Fruit fly (Drosophila melanogaster) whole organism, embryonic: ENCODE measurements around the gene Prm.
A peak's percentile ranks its signal among the peaks of the same experiment; 100 is the strongest.

Experiments used
- Atf-2 ChIP-seq: fragments of 200-800 bp; sonication (Bioruptor generic); optimal IDR thresholded peaks from 2 replicates; lab custom pipeline; 2016; ENCODE audit warnings: missing biosample characterization, missing genetic modification characterization
- Blimp-1 ChIP-seq: fragments of 200-800 bp; sonication (Bioruptor generic); optimal IDR thresholded peaks from 3 replicates; lab custom pipeline; 2018; ENCODE audit warnings: missing biosample characterization, missing genetic modification characterization, mild to moderate bottlenecking, moderate library complexity, missing genetic modification reagents
- CG10366 ChIP-seq: fragments of 200-800 bp; sonication (Bioruptor generic); IDR thresholded peaks from 2 replicates; pipeline ENCODE4 v1.3.6; 2022; ENCODE audit warnings: missing biosample characterization, missing genetic modification characterization
- CG10462 ChIP-seq: fragments of 200-800 bp; sonication (Bioruptor generic); optimal IDR thresholded peaks from 2 replicates; lab custom pipeline; 2016; ENCODE audit warnings: missing biosample characterization, missing genetic modification characterization
- CG13894 ChIP-seq: fragments of 200-800 bp; sonication (Bioruptor generic); optimal IDR thresholded peaks from 3 replicates; lab custom pipeline; 2018; ENCODE audit warnings: missing biosample characterization, mild to moderate bottlenecking, missing genetic modification characterization, moderate library complexity
- CG17361 ChIP-seq: fragments of 200-800 bp; sonication (Bioruptor generic); IDR thresholded peaks from 3 replicates; pipeline ENCODE4 v1.3.6; 2022; ENCODE audit warnings: missing biosample characterization, missing genetic modification characterization
- CG2875 ChIP-seq: fragments of 200-800 bp; sonication (Bioruptor generic); optimal IDR thresholded peaks from 2 replicates; lab custom pipeline; 2017; ENCODE audit warnings: missing biosample characterization, mild to moderate bottlenecking, missing genetic modification characterization, missing genetic modification reagents
- CG42726 ChIP-seq: fragments of 200-800 bp; sonication (Bioruptor generic); IDR thresholded peaks from 2 replicates; pipeline ENCODE4 v1.3.6; 2022; ENCODE audit warnings: missing biosample characterization, missing genetic modification characterization; ENCODE audit not compliant: partially characterized antibody
- CG4404 ChIP-seq: fragments of 200-800 bp; sonication (Bioruptor generic); IDR thresholded peaks from 2 replicates; pipeline ENCODE4 v1.3.6; 2022; ENCODE audit warnings: missing biosample characterization, missing genetic modification characterization
- CG7839 ChIP-seq: fragments of 200-800 bp; sonication (Bioruptor generic); optimal IDR thresholded peaks from 3 replicates; lab custom pipeline; 2018; ENCODE audit warnings: missing biosample characterization, mild to moderate bottlenecking, missing genetic modification characterization, moderate library complexity
- CG8089 ChIP-seq: fragments of 200-800 bp; sonication (Bioruptor generic); optimal IDR thresholded peaks from 3 replicates; lab custom pipeline; 2016; ENCODE audit warnings: missing biosample characterization, missing genetic modification characterization
- CrebB ChIP-seq: fragments of 200-800 bp; sonication (Bioruptor generic); optimal IDR thresholded peaks from 3 replicates; lab custom pipeline; 2018; ENCODE audit warnings: missing biosample characterization, mild to moderate bottlenecking, missing genetic modification characterization
- D ChIP-seq, 2 experiments: fragments of 200-800 bp in 1 of 2; fragments of >200 bp in 1 of 2; sonication (Bioruptor generic) in 1 of 2; optimal IDR thresholded peaks; 2 replicates in 1 of 2; 3 replicates in 1 of 2; lab custom pipeline; 2017; ENCODE audit warnings: mild to moderate bottlenecking in 1 of 2, missing biosample characterization in 1 of 2, missing genetic modification characterization in 1 of 2, missing genetic modification reagents in 1 of 2
- Dref ChIP-seq: fragments of 200-800 bp; sonication (Bioruptor generic); IDR thresholded peaks from 2 replicates; pipeline ENCODE4 v1.3.6; 2022; ENCODE audit warnings: missing biosample characterization, missing genetic modification characterization
- E2f1 ChIP-seq: fragments of 200-800 bp; sonication (Bioruptor generic); IDR thresholded peaks from 2 replicates; pipeline ENCODE4 v1.3.6; 2022; ENCODE audit warnings: missing biosample characterization, missing genetic modification characterization
- Fer1 ChIP-seq: fragments of 200-800 bp; sonication (Bioruptor generic); optimal IDR thresholded peaks from 2 replicates; lab custom pipeline; 2017; ENCODE audit warnings: missing biosample characterization, mild to moderate bottlenecking, missing genetic modification characterization
- H15 ChIP-seq: fragments of 200-800 bp; sonication (Bioruptor generic); IDR thresholded peaks from 3 replicates; pipeline ENCODE4 v1.3.6; 2022; ENCODE audit warnings: missing biosample characterization, missing genetic modification characterization
- Hmr ChIP-seq: fragments of 200-800 bp; sonication (Bioruptor generic); optimal IDR thresholded peaks from 3 replicates; lab custom pipeline; 2017; ENCODE audit warnings: mild to moderate bottlenecking, missing biosample characterization, missing genetic modification reagents, missing genetic modification characterization
- Lim3 ChIP-seq: fragments of 200-800 bp; sonication (Bioruptor generic); IDR thresholded peaks from 2 replicates; pipeline ENCODE4 v1.3.6; 2022; ENCODE audit warnings: missing biosample characterization, missing genetic modification characterization
- MESR4 ChIP-seq: fragments of 200-800 bp; sonication (Bioruptor generic); optimal IDR thresholded peaks from 2 replicates; lab custom pipeline; 2018; ENCODE audit warnings: missing biosample characterization, mild to moderate bottlenecking, missing genetic modification characterization, moderate library complexity
- NC2β ChIP-seq: fragments of 200-800 bp; sonication (Bioruptor generic); optimal IDR thresholded peaks from 2 replicates; lab custom pipeline; 2016; ENCODE audit warnings: missing biosample characterization, missing genetic modification characterization
- NFAT ChIP-seq: fragments of 200-800 bp; sonication (Bioruptor generic); IDR thresholded peaks from 2 replicates; pipeline ENCODE4 v1.3.6; 2022; ENCODE audit warnings: missing biosample characterization, missing genetic modification characterization
- NK7.1 ChIP-seq: fragments of 200-800 bp; sonication (Bioruptor generic); optimal IDR thresholded peaks from 3 replicates; lab custom pipeline; 2016; ENCODE audit warnings: missing biosample characterization, missing genetic modification characterization
- Nf-YB ChIP-seq: fragments of 200-800 bp; sonication (Bioruptor generic); optimal IDR thresholded peaks from 3 replicates; lab custom pipeline; 2019; ENCODE audit warnings: missing biosample characterization, mild to moderate bottlenecking, missing genetic modification characterization, moderate library complexity
- Pdp1 ChIP-seq, 2 experiments: fragments of 200-800 bp; sonication (Bioruptor generic); optimal IDR thresholded peaks; 3 replicates each; lab custom pipeline; 2016; ENCODE audit warnings: missing biosample characterization in 2 of 2, missing genetic modification characterization in 2 of 2, mild to moderate bottlenecking in 1 of 2, moderate library complexity in 1 of 2
- ab ChIP-seq: fragments of 200-800 bp; sonication (Bioruptor generic); optimal IDR thresholded peaks from 2 replicates; lab custom pipeline; 2016; ENCODE audit warnings: missing biosample characterization, missing genetic modification characterization
- az2 ChIP-seq: fragments of 200-800 bp; sonication (Bioruptor generic); optimal IDR thresholded peaks from 3 replicates; lab custom pipeline; 2016; ENCODE audit warnings: missing biosample characterization, missing genetic modification characterization
- chm ChIP-seq: fragments of 200-800 bp; sonication (Bioruptor generic); IDR thresholded peaks from 2 replicates; pipeline ENCODE4 v1.3.6; 2022; ENCODE audit warnings: missing biosample characterization, missing genetic modification characterization
- emc ChIP-seq: fragments of 200-800 bp; sonication (Bioruptor generic); optimal IDR thresholded peaks from 2 replicates; lab custom pipeline; 2016; ENCODE audit warnings: missing biosample characterization, missing genetic modification characterization
- eyg ChIP-seq: fragments of 200-800 bp; sonication (Bioruptor generic); optimal IDR thresholded peaks from 3 replicates; lab custom pipeline; 2016; ENCODE audit warnings: missing biosample characterization, missing genetic modification characterization
- fd96Cb ChIP-seq: fragments of 200-800 bp; sonication (Bioruptor generic); optimal IDR thresholded peaks from 2 replicates; lab custom pipeline; 2018; ENCODE audit warnings: missing biosample characterization, mild to moderate bottlenecking, missing genetic modification characterization, moderate library complexity
- grn ChIP-seq: fragments of 200-800 bp; sonication (Bioruptor generic); optimal IDR thresholded peaks from 3 replicates; lab custom pipeline; 2017; ENCODE audit warnings: missing biosample characterization, missing genetic modification characterization
- gsb-n ChIP-seq: fragments of 200-800 bp; sonication (Bioruptor generic); optimal IDR thresholded peaks from 3 replicates; lab custom pipeline; 2018; ENCODE audit warnings: missing biosample characterization, mild to moderate bottlenecking, missing genetic modification characterization
- ham ChIP-seq: fragments of 200-800 bp; sonication (Bioruptor generic); IDR thresholded peaks from 2 replicates; pipeline ENCODE4 v1.3.6; 2022; ENCODE audit warnings: missing biosample characterization, missing genetic modification characterization
- kni ChIP-seq: fragments of 200-800 bp; sonication (Bioruptor generic); optimal IDR thresholded peaks from 3 replicates; lab custom pipeline; 2017; ENCODE audit warnings: mild to moderate bottlenecking, missing biosample characterization, missing genetic modification reagents, missing genetic modification characterization
- lab ChIP-seq: fragments of 200-800 bp; sonication (Bioruptor generic); optimal IDR thresholded peaks from 3 replicates; lab custom pipeline; 2017; ENCODE audit warnings: missing biosample characterization, missing genetic modification characterization, mild to moderate bottlenecking, moderate library complexity, missing genetic modification reagents
- lmd ChIP-seq: fragments of 200-800 bp; sonication (Bioruptor generic); IDR thresholded peaks from 2 replicates; pipeline ENCODE4 v1.3.6; 2022; ENCODE audit warnings: missing biosample characterization, missing genetic modification characterization
- lola ChIP-seq, 3 experiments: fragments of >200 bp in 2 of 3; fragments of 200-800 bp in 1 of 3; sonication (Bioruptor generic) in 1 of 3; optimal IDR thresholded peaks; 2 replicates each; lab custom pipeline; 2017 to 2019; ENCODE audit warnings: missing biosample characterization in 3 of 3, missing genetic modification characterization in 3 of 3, mild to moderate bottlenecking in 1 of 3, moderate library complexity in 1 of 3
- nerfin-2 ChIP-seq: fragments of 200-800 bp; sonication (Bioruptor generic); IDR thresholded peaks from 2 replicates; pipeline ENCODE4 v1.3.6; 2022; ENCODE audit warnings: missing biosample characterization, missing genetic modification characterization; ENCODE audit not compliant: partially characterized antibody
- pb ChIP-seq: fragments of 200-800 bp; sonication (Bioruptor generic); optimal IDR thresholded peaks from 3 replicates; lab custom pipeline; 2016; ENCODE audit warnings: missing biosample characterization, missing genetic modification characterization
- pum ChIP-seq: fragments of 200-800 bp; sonication (Bioruptor generic); optimal IDR thresholded peaks from 2 replicates; lab custom pipeline; 2016; ENCODE audit warnings: missing biosample characterization, missing genetic modification characterization
- salm ChIP-seq: fragments of 200-800 bp; sonication (Bioruptor generic); optimal IDR thresholded peaks from 2 replicates; lab custom pipeline; 2018; ENCODE audit warnings: missing biosample characterization, mild to moderate bottlenecking, missing genetic modification characterization
- sens ChIP-seq: fragments of 200-800 bp; sonication (Bioruptor generic); peaks from one replicate; lab custom pipeline; 2016; ENCODE audit warnings: missing biosample characterization, missing genetic modification characterization
- sqz ChIP-seq: fragments of 200-800 bp; sonication (Bioruptor generic); optimal IDR thresholded peaks from 3 replicates; lab custom pipeline; 2018; ENCODE audit warnings: missing biosample characterization, mild to moderate bottlenecking, missing genetic modification characterization
- tll ChIP-seq, 2 experiments: fragments of 200-800 bp in 1 of 2; fragments of >200 bp in 1 of 2; sonication (Bioruptor generic) in 1 of 2; optimal IDR thresholded peaks; 2 replicates each; lab custom pipeline; 2017 to 2019; ENCODE audit warnings: missing biosample characterization in 2 of 2, missing genetic modification characterization in 2 of 2, mild to moderate bottlenecking in 1 of 2, moderate library complexity in 1 of 2
- toy ChIP-seq: fragments of 200-800 bp; sonication (Bioruptor generic); IDR thresholded peaks from 2 replicates; pipeline ENCODE4 v1.3.6; 2022; ENCODE audit warnings: missing biosample characterization, missing genetic modification characterization
- unpg ChIP-seq: fragments of 200-800 bp; sonication (Bioruptor generic); optimal IDR thresholded peaks from 3 replicates; lab custom pipeline; 2018; ENCODE audit warnings: missing biosample characterization, mild to moderate bottlenecking, missing genetic modification characterization, moderate library complexity
- zen2 ChIP-seq: fragments of 200-800 bp; sonication (Bioruptor generic); IDR thresholded peaks from 3 replicates; pipeline ENCODE4 v1.3.6; 2022; ENCODE audit warnings: missing biosample characterization, missing genetic modification characterization; ENCODE audit not compliant: partially characterized antibody
- zf30C ChIP-seq: fragments of 200-800 bp; sonication (Bioruptor generic); optimal IDR thresholded peaks from 3 replicates; lab custom pipeline; 2018; ENCODE audit warnings: missing biosample characterization, mild to moderate bottlenecking, missing genetic modification characterization

Prm gene

DNA sequence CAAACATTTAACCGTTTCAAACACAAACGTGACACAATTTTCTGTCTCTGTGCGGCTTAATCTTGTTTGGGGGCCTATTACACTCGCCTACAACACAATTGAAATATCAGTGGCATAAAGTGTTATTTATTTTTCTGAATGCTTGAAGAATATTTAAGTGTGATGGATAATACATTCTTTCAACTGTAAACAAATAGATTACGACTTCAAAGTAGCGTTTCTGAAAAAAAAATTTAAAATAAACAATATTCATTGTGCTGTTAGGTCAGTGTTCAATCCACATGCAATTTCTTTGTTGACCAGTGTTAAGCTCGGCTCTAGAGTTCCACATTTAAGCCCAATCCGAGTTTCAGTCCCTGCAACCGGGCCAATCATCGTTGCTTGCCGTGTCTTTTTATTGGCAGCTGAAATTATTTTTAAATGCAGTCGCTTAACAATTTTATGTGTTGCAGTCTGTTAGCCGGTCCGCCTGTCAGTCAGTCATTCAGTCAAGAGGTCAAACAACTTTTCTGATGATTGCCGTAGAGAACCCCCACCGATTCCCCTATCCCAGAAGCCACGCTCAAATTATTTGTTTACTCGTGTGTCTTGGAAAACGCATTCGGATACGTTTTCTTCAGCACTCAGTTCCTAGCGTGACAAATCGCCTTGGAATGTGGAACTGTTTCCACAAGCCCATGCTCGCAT lies 28.0 kb upstream of the Prm start (continued):
- TF ChIP-seq lmd (GFP tag; lab: Robert Waterston, UW) (peak; percentile 68), zen2 (no peak), Lim3 (no peak), sqz (GFP tag; lab: Kevin White, UChicago) (peak; percentile 57), emc (GFP tag; lab: Kevin White, UChicago) (no peak), az2 (GFP tag; lab: Kevin White, UChicago) (peak; percentile 72), Fer1 (GFP tag; lab: Kevin White, UChicago) (no peak), Nf-YB (GFP tag; lab: Kevin White, UChicago) (peak; percentile 70), E2f1 (GFP tag; lab: Robert Waterston, UW) (peak; percentile 56), CG42726 (GFP tag; lab: Robert Waterston, UW) (no peak), zf30C (no peak), CG7839 (tag; lab: Kevin White, UChicago) (peak; percentile 81), NK7.1 (peak; percentile 39), CG8089 (peak; percentile 59), H15 (0 out of 3 replicates have a peak, but pooled peaks have one; percentile 54), CG4404 (no peak), salm (tag; lab: Kevin White, UChicago) (peak; percentile 41), sens (peak; percentile 96), Dref (GFP tag; lab: Robert Waterston, UW) (no peak), ham (GFP tag; lab: Robert Waterston, UW) (no peak), CG2875 (GFP tag; lab: Kevin White, UChicago) (peak; percentile 71), chm (GFP tag; lab: Robert Waterston, UW) (0 out of 2 replicates have a peak, but pooled peaks have one; percentile 24), toy (GFP tag; lab: Robert Waterston, UW) (no peak), grn (GFP tag; lab: Kevin White, UChicago) (no peak), CG17361 (GFP tag; lab: Robert Waterston, UW) (peak; percentile 86)

DNA sequence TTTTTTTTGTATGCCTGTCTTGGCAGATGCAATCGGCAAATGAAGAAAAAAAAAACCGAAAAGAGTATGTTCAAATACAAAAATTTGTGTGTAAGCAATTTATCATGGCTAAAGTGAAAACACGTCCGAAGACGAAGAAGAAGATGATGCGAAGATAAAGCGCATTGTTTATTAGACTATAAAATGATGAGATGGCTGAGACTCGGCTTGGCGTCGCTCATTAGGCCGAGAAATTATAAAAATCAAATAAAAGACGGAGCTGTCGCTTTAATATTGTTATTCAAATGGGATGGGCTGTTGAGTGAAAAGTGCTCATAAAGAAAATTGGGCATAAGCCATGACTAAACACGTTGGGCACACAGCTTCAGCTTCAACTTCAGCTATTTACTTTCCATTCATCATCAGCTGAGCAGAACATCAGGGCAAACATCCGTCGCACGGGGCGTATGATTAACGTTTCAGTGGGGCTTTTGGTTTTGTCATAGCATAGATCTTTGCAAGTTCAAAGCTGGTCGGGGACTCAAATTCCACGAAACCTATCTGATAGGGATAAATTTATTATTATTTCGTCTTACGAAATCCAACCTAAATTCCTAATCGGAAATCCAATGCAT lies 25.6 kb upstream of the Prm start:
- TF ChIP-seq fd96Cb (tag; lab: Kevin White, UChicago) (no peak), lab (GFP tag; lab: Kevin White, UChicago) (no peak), ab (no peak), Pdp1 (GFP tag; optimal IDR thresholded peaks at IDR 0.05; lab: Kevin White, UChicago) (no peak), eyg (GFP tag; lab: Kevin White, UChicago) (no peak), kni (peak; percentile 47), D (optimal IDR thresholded peaks at IDR 0.05; lab: Kevin White, UChicago) (no peak), D (GFP tag; optimal IDR thresholded peaks at IDR 0.05; lab: Kevin White, UChicago) (no peak), Blimp-1 (peak; percentile 28), Atf-2 (GFP tag; lab: Kevin White, UChicago) (no peak), tll (GFP tag; optimal IDR thresholded peaks at IDR 0.05; lab: Kevin White, UChicago) (no peak), NFAT (GFP tag; lab: Robert Waterston, UW) (no peak), nerfin-2 (no peak), CG13894 (tag; lab: Kevin White, UChicago) (no peak), pb (GFP tag; lab: Kevin White, UChicago) (no peak), CrebB (no peak), lola (GFP tag; optimal IDR thresholded peaks at IDR 0.05; lab: Kevin White, UChicago) (no peak), MESR4 (GFP tag; lab: Kevin White, UChicago) (no peak), CG10462 (GFP tag; lab: Kevin White, UChicago) (no peak), NC2β (GFP tag; lab: Kevin White, UChicago) (no peak), gsb-n (peak; percentile 70), CG10366 (GFP tag; lab: Robert Waterston, UW) (no peak), pum (GFP tag; lab: Kevin White, UChicago) (no peak), Hmr (GFP tag; lab: Kevin White, UChicago) (no peak), unpg (GFP tag; lab: Kevin White, UChicago) (no peak)
